Fruit fly (Drosophila melanogaster): Measurements from ENCODE around the gene Vps45.

Vps45 gene

dm6 chr3R:9532437-9533180 lies 31.1 kb upstream of the Vps45 start, which contains the start of gene by (continued):
- no peak for TF ChIP-seq CG12391 (tag; optimal IDR thresholded peaks at IDR 0.05)

- TF ChIP-seq CG13894 (tag; optimal IDR thresholded peaks at IDR 0.05) = peak; percentile 87
- TF ChIP-seq CG5245 (GFP tag; optimal IDR thresholded peaks at IDR 0.05) = peak; percentile 84
- peak; percentile 55; the same call in 2 of the 3 replicates for TF ChIP-seq knrl (GFP tag; IDR thresholded peaks at IDR 0.05; ENCODE audit: partially characterized antibody)
- peak; percentile 62 for TF ChIP-seq oc (tag; optimal IDR thresholded peaks at IDR 0.05)
- TF ChIP-seq lov (optimal IDR thresholded peaks at IDR 0.05) = no peak
- no peak for TF ChIP-seq lov (GFP tag; IDR thresholded peaks at IDR 0.05)
- TF ChIP-seq Nf-YC (tag; optimal IDR thresholded peaks at IDR 0.05) = peak; percentile 92
- peak; percentile 87 for TF ChIP-seq jigr1 (GFP tag; IDR thresholded peaks at IDR 0.05)
- peak; percentile 93 for TF ChIP-seq sug (tag; optimal IDR thresholded peaks at IDR 0.05)
- TF ChIP-seq CG13296 (GFP tag; optimal IDR thresholded peaks at IDR 0.05) = peak; percentile 98
- TF ChIP-seq CG3065 (GFP tag; optimal IDR thresholded peaks at IDR 0.05) = peak; percentile 67
- TF ChIP-seq Ptx1 (GFP tag; IDR thresholded peaks at IDR 0.05) = peak; percentile 94
- peak; percentile 94 for TF ChIP-seq CG4820 (GFP tag; optimal IDR thresholded peaks at IDR 0.05)
- peak; percentile 86 for TF ChIP-seq CG1792 (GFP tag; optimal IDR thresholded peaks at IDR 0.05)
- peak; percentile 96 for TF ChIP-seq lilli (GFP tag; optimal IDR thresholded peaks at IDR 0.05)
- peak; percentile 90 for TF ChIP-seq esg (GFP tag; conservative IDR thresholded peaks at IDR 0.05)
- no peak for TF ChIP-seq Sin3A (optimal IDR thresholded peaks at IDR 0.05)
- TF ChIP-seq CG12769 (tag; optimal IDR thresholded peaks at IDR 0.05) = peak; percentile 89
- TF ChIP-seq MTF-1 (GFP tag; optimal IDR thresholded peaks at IDR 0.05; ENCODE audit: borderline replicate concordance) = peak; percentile 57
- TF ChIP-seq psq (GFP tag; optimal IDR thresholded peaks at IDR 0.05) = peak; percentile 65
- peak; percentile 98 for TF ChIP-seq CG15011 (GFP tag; optimal IDR thresholded peaks at IDR 0.05)
- TF ChIP-seq Gsc (GFP tag; IDR thresholded peaks at IDR 0.05) = peak; percentile 78
- peak; percentile 83; the same call in 2 of the 3 replicates for TF ChIP-seq Mrtf (GFP tag; IDR thresholded peaks at IDR 0.05)
- TF ChIP-seq CG3163 (GFP tag; optimal IDR thresholded peaks at IDR 0.05) = peak; percentile 63
- peak; percentile 47; the same call in 1 of the 2 replicates for TF ChIP-seq peb (GFP tag; IDR thresholded peaks at IDR 0.05)
- TF ChIP-seq Poxn (GFP tag; IDR thresholded peaks at IDR 0.05) = peak; percentile 75
- peak; percentile 89 for TF ChIP-seq Blimp-1 (GFP tag; optimal IDR thresholded peaks at IDR 0.05)
- TF ChIP-seq Bgb (GFP tag; IDR thresholded peaks at IDR 0.05; ENCODE audit: partially characterized antibody) = peak; percentile 23; the same call in 1 of the 2 replicates
- TF ChIP-seq CG4854 (GFP tag; optimal IDR thresholded peaks at IDR 0.05) = peak; percentile 93
- peak; percentile 89 for TF ChIP-seq fu2 (GFP tag; optimal IDR thresholded peaks at IDR 0.05)
- TF ChIP-seq E2f1 (GFP tag; IDR thresholded peaks at IDR 0.05) = peak; percentile 83
- TF ChIP-seq CG11560 (tag; IDR thresholded peaks at IDR 0.05) = peak; percentile 71
- TF ChIP-seq CG1832 (GFP tag; optimal IDR thresholded peaks at IDR 0.05) = no peak
- peak; percentile 86 for TF ChIP-seq CG10462 (GFP tag; optimal IDR thresholded peaks at IDR 0.05)
- TF ChIP-seq Dek (tag; optimal IDR thresholded peaks at IDR 0.05) = peak; percentile 96
- no peak for TF ChIP-seq hkb (optimal IDR thresholded peaks at IDR 0.05)
- TF ChIP-seq hkb (GFP tag; IDR thresholded peaks at IDR 0.05) = peak; percentile 89
- TF ChIP-seq ham (GFP tag; IDR thresholded peaks at IDR 0.05) = no peak
- TF ChIP-seq CG1233 (GFP tag; optimal IDR thresholded peaks at IDR 0.05) = peak; percentile 96
- TF ChIP-seq NfI (GFP tag; optimal IDR thresholded peaks at IDR 0.05) = peak; percentile 95
- peak; percentile 65 for TF ChIP-seq tup (GFP tag; optimal IDR thresholded peaks at IDR 0.05)
- 0 out of 2 replicates have a peak, but pooled peaks have one; percentile 22 for TF ChIP-seq Scr (GFP tag; IDR thresholded peaks at IDR 0.05; ENCODE audit: partially characterized antibody)
- peak; percentile 90 for TF ChIP-seq Side (GFP tag; optimal IDR thresholded peaks at IDR 0.05)
- TF ChIP-seq CG2120 (GFP tag; optimal IDR thresholded peaks at IDR 0.05) = peak; percentile 97
- peak; percentile 79 for TF ChIP-seq B-H1 (GFP tag; IDR thresholded peaks at IDR 0.05)
Measured at dm6 chr3R:9533181-9534124, 30.3 kb upstream of the Vps45 start.

Data from whole organism, embryonic.